Worm (Caenorhabditis elegans) whole organism, L3 larva: ENCODE measurements around the gene F58E6.13.

Experiments
- R02D3.7 ChIP-seq: fragments of 150-350 bp; optimal IDR thresholded peaks from 2 replicates; lab custom pipeline; 2014; ENCODE audit warnings: missing biosample characterization, missing genetic modification characterization
- ZK546.5 ChIP-seq: sonication (generic microtip); optimal IDR thresholded peaks from 2 replicates; lab custom pipeline; 2017; ENCODE audit warnings: missing biosample characterization, missing genetic modification characterization
- aly-2 ChIP-seq: fragments of 150-350 bp; optimal IDR thresholded peaks from 2 replicates; lab custom pipeline; 2014; ENCODE audit warnings: missing biosample characterization, missing genetic modification characterization
- ceh-16 ChIP-seq: sonication (generic microtip); optimal IDR thresholded peaks from 2 replicates; lab custom pipeline; 2017; ENCODE audit warnings: missing biosample characterization, missing genetic modification characterization
- ceh-28 ChIP-seq: fragments of 150-350 bp; optimal IDR thresholded peaks from 2 replicates; lab custom pipeline; 2014; ENCODE audit warnings: missing biosample characterization, missing genetic modification reagents, missing genetic modification characterization
- ceh-82 ChIP-seq: fragments of 150-350 bp; optimal IDR thresholded peaks from 2 replicates; lab custom pipeline; 2014; ENCODE audit warnings: missing biosample characterization, missing genetic modification characterization
- ceh-9 ChIP-seq: sonication (generic microtip); optimal IDR thresholded peaks from 2 replicates; lab custom pipeline; 2018; ENCODE audit warnings: missing biosample characterization, missing genetic modification characterization
- daf-12 ChIP-seq: fragments of 150-350 bp; optimal IDR thresholded peaks from 2 replicates; lab custom pipeline; 2014; ENCODE audit warnings: missing biosample characterization, missing genetic modification reagents, missing genetic modification characterization
- egl-27 ChIP-seq: sonication (generic microtip); optimal IDR thresholded peaks from 4 replicates; lab custom pipeline; 2017; ENCODE audit warnings: missing biosample characterization, missing genetic modification reagents, missing genetic modification characterization
- egl-5 ChIP-seq: fragments of 150-350 bp; optimal IDR thresholded peaks from 2 replicates; lab custom pipeline; 2017; ENCODE audit warnings: missing biosample characterization, missing genetic modification reagents, missing genetic modification characterization, inconsistent platforms
- elt-1 ChIP-seq: fragments of 150-350 bp; optimal IDR thresholded peaks from 2 replicates; lab custom pipeline; 2014; ENCODE audit warnings: missing biosample characterization, missing genetic modification characterization
- elt-2 ChIP-seq: sonication (generic microtip); optimal IDR thresholded peaks from 2 replicates; lab custom pipeline; 2016; ENCODE audit warnings: missing genetic modification reagents, mild to moderate bottlenecking, missing genetic modification characterization, missing compliant biosample characterization
- elt-3 ChIP-seq, 3 experiments: fragments of 150-350 bp in 1 of 3; sonication (generic microtip) in 2 of 3; optimal IDR thresholded peaks; 2 replicates in 2 of 3; 4 replicates in 1 of 3; lab custom pipeline; 2014 to 2017; ENCODE audit warnings: missing biosample characterization in 3 of 3, missing genetic modification characterization in 3 of 3
- eor-1 ChIP-seq, 2 experiments: fragments of 150-350 bp; optimal IDR thresholded peaks; 2 replicates each; lab custom pipeline; 2014 to 2018; ENCODE audit warnings: missing biosample characterization in 2 of 2, missing genetic modification characterization in 2 of 2
- fkh-2 ChIP-seq: fragments of 150-350 bp; optimal IDR thresholded peaks from 2 replicates; lab custom pipeline; 2014; ENCODE audit warnings: missing biosample characterization, missing genetic modification reagents, missing genetic modification characterization
- fos-1 ChIP-seq: fragments of 150-350 bp; optimal IDR thresholded peaks from 2 replicates; lab custom pipeline; 2014; ENCODE audit warnings: missing biosample characterization, missing genetic modification characterization
- hmg-11 ChIP-seq: sonication (generic microtip); optimal IDR thresholded peaks from 2 replicates; lab custom pipeline; 2016; ENCODE audit warnings: missing genetic modification characterization, missing compliant biosample characterization
- jun-1 ChIP-seq: fragments of 150-350 bp; optimal IDR thresholded peaks from 2 replicates; lab custom pipeline; 2014; ENCODE audit warnings: missing biosample characterization, missing genetic modification reagents, missing genetic modification characterization
- lin-15B ChIP-seq: fragments of 150-350 bp; optimal IDR thresholded peaks from 2 replicates; lab custom pipeline; 2014; ENCODE audit warnings: missing biosample characterization, missing genetic modification characterization
- lin-39 ChIP-seq: fragments of 150-350 bp; optimal IDR thresholded peaks from 2 replicates; lab custom pipeline; 2018; ENCODE audit warnings: missing biosample characterization, missing genetic modification reagents, missing genetic modification characterization
- mdl-1 ChIP-seq: fragments of 150-350 bp; optimal IDR thresholded peaks from 2 replicates; lab custom pipeline; 2014; ENCODE audit warnings: missing biosample characterization, missing genetic modification characterization
- nfya-1 ChIP-seq: sonication (generic microtip); optimal IDR thresholded peaks from 2 replicates; lab custom pipeline; 2017; ENCODE audit warnings: missing genetic modification characterization, mild to moderate bottlenecking, missing compliant biosample characterization, antibody characterized with exemption, moderate library complexity; ENCODE audit not compliant: insufficient read depth
- nhr-11 ChIP-seq: fragments of 150-350 bp; optimal IDR thresholded peaks from 2 replicates; lab custom pipeline; 2014; ENCODE audit warnings: missing biosample characterization, missing genetic modification characterization
- nhr-12 ChIP-seq: fragments of 150-350 bp; optimal IDR thresholded peaks from 2 replicates; lab custom pipeline; 2014; ENCODE audit warnings: missing biosample characterization, missing genetic modification characterization
- nhr-23 ChIP-seq: fragments of 150-350 bp; optimal IDR thresholded peaks from 2 replicates; lab custom pipeline; 2014; ENCODE audit warnings: missing biosample characterization, missing genetic modification reagents, missing genetic modification characterization
- nhr-237 ChIP-seq: fragments of 150-350 bp; optimal IDR thresholded peaks from 2 replicates; lab custom pipeline; 2014; ENCODE audit warnings: missing biosample characterization, missing genetic modification characterization
- nhr-28 ChIP-seq: fragments of 150-350 bp; optimal IDR thresholded peaks from 2 replicates; lab custom pipeline; 2014; ENCODE audit warnings: missing biosample characterization, missing genetic modification characterization
- nhr-67 ChIP-seq: fragments of 150-350 bp; optimal IDR thresholded peaks from 2 replicates; lab custom pipeline; 2014; ENCODE audit warnings: missing biosample characterization, missing genetic modification characterization
- nhr-76 ChIP-seq: fragments of 150-350 bp; sonication (generic microtip); optimal IDR thresholded peaks from 5 replicates; lab custom pipeline; 2014; ENCODE audit warnings: missing biosample characterization, missing genetic modification characterization
- nhr-77 ChIP-seq: fragments of 150-350 bp; optimal IDR thresholded peaks from 2 replicates; lab custom pipeline; 2014; ENCODE audit warnings: missing biosample characterization, missing genetic modification characterization
- pha-4 ChIP-seq: fragments of 150-350 bp; optimal IDR thresholded peaks from 2 replicates; lab custom pipeline; 2014; ENCODE audit warnings: missing biosample characterization, missing genetic modification reagents, missing genetic modification characterization
- sea-2 ChIP-seq: fragments of 150-350 bp; sonication (generic microtip); optimal IDR thresholded peaks from 4 replicates; lab custom pipeline; 2014; ENCODE audit warnings: missing biosample characterization, missing genetic modification reagents, missing genetic modification characterization
- skn-1 ChIP-seq: fragments of 150-350 bp; optimal IDR thresholded peaks from 2 replicates; lab custom pipeline; 2014; ENCODE audit warnings: missing biosample characterization, missing genetic modification characterization
- snpc-4 ChIP-seq: fragments of 150-350 bp; optimal IDR thresholded peaks from 2 replicates; lab custom pipeline; 2014; ENCODE audit warnings: missing biosample characterization, missing genetic modification characterization
- tbx-2 ChIP-seq: sonication (generic microtip); optimal IDR thresholded peaks from 2 replicates; lab custom pipeline; 2016; ENCODE audit warnings: mild to moderate bottlenecking, missing genetic modification characterization, missing compliant biosample characterization
- unc-62 ChIP-seq: fragments of 150-350 bp; sonication (generic microtip); optimal IDR thresholded peaks from 4 replicates; lab custom pipeline; 2014; ENCODE audit warnings: missing biosample characterization, missing genetic modification reagents, missing genetic modification characterization
- zag-1 ChIP-seq: fragments of 150-350 bp; optimal IDR thresholded peaks from 2 replicates; lab custom pipeline; 2014; ENCODE audit warnings: missing biosample characterization, missing genetic modification characterization
- ztf-11 ChIP-seq: fragments of 150-350 bp; optimal IDR thresholded peaks from 2 replicates; lab custom pipeline; 2014; ENCODE audit warnings: missing biosample characterization, missing genetic modification characterization
- ztf-4 ChIP-seq: fragments of 150-350 bp; optimal IDR thresholded peaks from 2 replicates; lab custom pipeline; 2014; ENCODE audit warnings: missing biosample characterization, missing genetic modification characterization

Gene F58E6.13

DNA sequence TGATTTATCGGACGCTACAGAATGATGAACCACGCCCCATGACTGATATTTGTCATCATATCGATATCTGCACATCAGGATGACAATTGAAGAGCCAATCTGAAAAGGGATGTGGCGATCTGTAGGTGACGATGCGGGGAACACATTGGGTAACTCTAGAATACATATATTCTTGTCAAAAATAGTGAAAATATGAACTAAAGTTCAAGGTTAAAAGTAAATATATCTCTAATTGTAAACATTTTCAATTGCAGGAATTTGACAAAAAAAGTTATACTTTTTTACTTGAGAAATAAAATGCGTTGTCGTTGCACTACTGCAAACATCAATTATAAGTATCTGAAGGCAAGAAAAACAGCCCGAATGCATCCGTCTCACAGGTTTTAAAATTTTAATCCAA is 7.9 kb downstream of the F58E6.13 start, which contains the start of gene F58E6.6:
F58E6.6 (minus strand) TSS at position 101 of the 400 bp plus-strand sequence.
- TF ChIP-seq skn-1 (tag; lab: Kevin White, UChicago), result no peak
- no peak for TF ChIP-seq snpc-4 (tag; lab: Kevin White, UChicago)
- no peak for TF ChIP-seq pha-4 (tag; lab: Kevin White, UChicago)
- TF ChIP-seq nhr-67 (tag; lab: Kevin White, UChicago), result no peak
- no peak for TF ChIP-seq fos-1
- TF ChIP-seq ceh-9, result no peak
- TF ChIP-seq ZK546.5 (tag; lab: Kevin White, UChicago), result no peak
- TF ChIP-seq lin-39 (tag; lab: Kevin White, UChicago), result no peak
- TF ChIP-seq nhr-28 (tag; lab: Kevin White, UChicago), result no peak
- no peak for TF ChIP-seq ceh-16 (tag; lab: Kevin White, UChicago)
- no peak for TF ChIP-seq sea-2
- TF ChIP-seq nhr-11 (tag; lab: Kevin White, UChicago), result no peak
- no peak for TF ChIP-seq nfya-1 (tag; lab: Kevin White, UChicago)
- TF ChIP-seq fkh-2, result no peak
- no peak for TF ChIP-seq ztf-4 (tag; lab: Kevin White, UChicago)

DNA sequence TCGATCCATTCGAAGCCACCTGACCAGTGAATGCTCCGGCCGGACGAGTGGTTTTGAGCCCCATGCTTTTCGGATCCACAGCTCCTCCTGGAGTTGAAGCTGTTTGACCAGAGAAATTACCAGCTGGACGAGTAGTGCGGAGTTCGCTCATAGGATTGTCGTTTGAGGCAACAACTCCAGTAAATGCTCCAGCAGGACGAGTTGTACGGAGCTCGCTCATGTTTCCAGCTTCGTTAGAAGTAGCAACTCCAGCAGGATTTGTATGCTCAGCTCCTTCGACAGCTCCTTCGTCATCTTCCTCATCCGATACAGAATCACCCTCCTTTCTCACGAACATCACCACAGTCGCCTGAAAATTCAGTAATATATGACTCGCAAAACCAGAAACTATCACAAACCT is 8.5 kb downstream of the F58E6.13 start:
- no peak for TF ChIP-seq ceh-28 (tag; lab: Kevin White, UChicago)
- TF ChIP-seq fkh-2, result no peak
- no peak for TF ChIP-seq nhr-11 (tag; lab: Kevin White, UChicago)
- no peak for TF ChIP-seq ceh-16 (tag; lab: Kevin White, UChicago)
- TF ChIP-seq ceh-82 (tag; lab: Kevin White, UChicago), result no peak
- TF ChIP-seq, all 47 proteins: peak for 0

DNA sequence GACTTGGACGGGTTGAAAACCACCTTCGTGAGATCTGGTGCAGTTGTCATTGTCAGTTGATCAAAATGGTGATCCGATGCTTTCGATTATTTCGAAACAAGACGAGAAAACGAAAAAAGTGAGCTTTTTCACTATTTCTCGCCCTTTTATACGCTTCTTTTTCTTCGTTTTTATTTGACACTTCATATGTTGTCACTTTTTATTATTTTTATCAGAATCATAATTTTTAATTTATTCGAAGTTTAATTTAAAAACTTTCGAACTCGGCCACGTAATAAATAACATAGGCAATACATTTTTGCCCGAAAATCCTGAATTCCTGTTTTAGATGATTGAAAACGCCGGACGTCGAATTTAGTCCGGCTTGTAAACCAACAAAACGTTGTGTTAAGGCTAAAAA is 9.4 kb downstream of the F58E6.13 start, which contains the start of gene F58E6.5:
F58E6.5 (minus strand) TSS at position 101 of the 400 bp plus-strand sequence.
- no peak for TF ChIP-seq nhr-77 (tag; lab: Kevin White, UChicago)
- no peak for TF ChIP-seq unc-62 (GFP tag; lab: Kevin White, UChicago)
- no peak for TF ChIP-seq hmg-11 (tag; lab: Kevin White, UChicago)
- no peak for TF ChIP-seq nhr-28 (tag; lab: Kevin White, UChicago)
- no peak for TF ChIP-seq ceh-16 (tag; lab: Kevin White, UChicago)
- no peak for TF ChIP-seq eor-1 (tag; optimal IDR thresholded peaks at IDR 0.05; lab: Kevin White, UChicago)
- no peak for TF ChIP-seq ceh-82 (tag; lab: Kevin White, UChicago)
- no peak for TF ChIP-seq elt-1 (tag; lab: Kevin White, UChicago)

DNA sequence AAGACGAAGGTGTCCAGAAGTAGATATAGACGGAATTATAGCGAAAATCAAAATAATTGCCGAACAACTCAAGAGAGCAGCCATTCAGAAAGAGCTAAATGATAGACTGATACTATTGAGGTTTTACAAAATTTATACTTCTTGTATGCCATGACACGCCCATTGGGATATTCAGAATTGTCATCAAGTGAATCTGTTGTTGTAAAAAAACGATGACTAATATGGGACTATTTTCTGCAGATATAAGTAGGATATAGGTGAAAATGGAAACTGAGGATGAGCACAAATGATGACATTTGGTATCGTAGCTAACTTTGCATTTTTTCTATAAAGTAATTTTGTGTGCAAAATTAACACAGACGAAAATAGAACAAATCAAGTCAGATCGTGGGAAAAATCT is 10.7 kb downstream of the F58E6.13 start, which contains the start of gene F58E6.8:
F58E6.8 (minus strand) TSS at position 101 of the 400 bp plus-strand sequence.
- TF ChIP-seq nhr-67 (tag; lab: Kevin White, UChicago) (no peak), fkh-2 (no peak), jun-1 (tag; lab: Kevin White, UChicago) (no peak), fos-1 (no peak), R02D3.7 (tag; lab: Kevin White, UChicago) (no peak), nhr-23 (no peak), sea-2 (no peak), egl-27 (tag; lab: Kevin White, UChicago) (no peak), nhr-28 (tag; lab: Kevin White, UChicago) (no peak), ceh-28 (tag; lab: Kevin White, UChicago) (no peak), aly-2 (tag; lab: Kevin White, UChicago) (no peak), nhr-76 (tag; lab: Kevin White, UChicago) (no peak), mdl-1 (tag; lab: Kevin White, UChicago) (no peak), nhr-237 (tag; lab: Kevin White, UChicago) (no peak), ceh-82 (tag; lab: Kevin White, UChicago) (no peak)

DNA sequence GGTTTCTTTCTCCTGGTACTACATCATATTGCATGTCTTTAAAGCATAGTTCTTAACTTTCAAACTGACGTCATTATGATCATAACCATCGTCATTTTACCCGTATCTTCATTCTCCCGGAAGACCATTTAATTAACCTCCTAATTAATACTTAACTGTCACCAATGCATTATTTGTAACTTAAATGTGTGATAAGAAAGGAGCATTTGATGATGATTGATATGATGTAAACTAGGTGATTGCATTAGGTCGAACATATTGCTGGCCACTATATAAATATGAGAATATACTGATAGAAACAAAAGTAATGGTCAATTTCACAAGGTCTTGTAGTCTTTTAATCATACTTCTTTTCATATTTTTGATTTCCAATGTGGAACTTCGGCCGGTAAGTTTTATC is 11.2 kb downstream of the F58E6.13 start, which contains the start of gene hrg-3:
hrg-3 (plus strand) TSS at position 227 of the 400 bp plus-strand sequence.
- TF ChIP-seq elt-2, result peak; percentile 85
- no peak for TF ChIP-seq egl-5 (tag; lab: Kevin White, UChicago)
- TF ChIP-seq hmg-11 (tag; lab: Kevin White, UChicago), result no peak
- no peak for TF ChIP-seq nhr-23

DNA sequence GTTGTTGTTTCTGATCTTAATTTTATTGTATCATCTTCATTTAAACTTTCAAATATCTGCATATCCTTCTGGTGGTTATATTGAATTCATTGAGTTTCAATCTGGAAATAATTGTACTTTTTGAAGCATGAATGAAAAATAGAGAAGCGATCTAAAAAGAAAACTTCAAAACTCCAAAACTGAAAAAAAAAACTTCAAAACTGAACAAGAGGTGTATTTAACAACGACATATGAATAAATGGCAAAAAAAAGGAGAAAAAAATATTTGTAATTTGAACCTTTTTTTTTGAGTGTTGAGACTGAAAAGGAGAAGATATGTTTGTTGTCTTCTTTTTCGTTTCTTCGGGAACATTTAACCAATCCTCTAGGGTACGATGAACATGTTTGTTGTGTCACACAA is 12.8 kb downstream of the F58E6.13 start, which contains the start of gene F58E6.11:
F58E6.11 (minus strand) TSS at position 101 of the 400 bp plus-strand sequence.
- TF ChIP-seq egl-27 (tag; lab: Kevin White, UChicago), result no peak
- TF ChIP-seq nhr-76 (tag; lab: Kevin White, UChicago), result no peak
- no peak for TF ChIP-seq ceh-16 (tag; lab: Kevin White, UChicago)
- TF ChIP-seq ZK546.5 (tag; lab: Kevin White, UChicago), result no peak
- TF ChIP-seq nhr-12 (tag; lab: Kevin White, UChicago), result no peak
- no peak for TF ChIP-seq hmg-11 (tag; lab: Kevin White, UChicago)
- TF ChIP-seq lin-39 (tag; lab: Kevin White, UChicago), result no peak
- TF ChIP-seq elt-3 (tag; optimal IDR thresholded peaks at IDR 0.05; lab: Kevin White, UChicago), result no peak
- TF ChIP-seq lin-15B, result no peak
- TF ChIP-seq tbx-2, result no peak
- TF ChIP-seq jun-1 (tag; lab: Kevin White, UChicago), result no peak
- TF ChIP-seq pha-4 (tag; lab: Kevin White, UChicago), result no peak
- TF ChIP-seq zag-1 (tag; lab: Kevin White, UChicago), result no peak
- no peak for TF ChIP-seq eor-1 (tag; optimal IDR thresholded peaks at IDR 0.05; lab: Kevin White, UChicago)
- TF ChIP-seq R02D3.7 (tag; lab: Kevin White, UChicago), result no peak
- no peak for TF ChIP-seq ztf-11 (tag; lab: Kevin White, UChicago)
- no peak for TF ChIP-seq mdl-1 (tag; lab: Kevin White, UChicago)
- TF ChIP-seq daf-12 (tag; lab: Kevin White, UChicago), result no peak
- TF ChIP-seq snpc-4 (tag; lab: Kevin White, UChicago), result no peak
